Worm (Caenorhabditis elegans): ENCODE data around the gene ndab-1.

DNA sequence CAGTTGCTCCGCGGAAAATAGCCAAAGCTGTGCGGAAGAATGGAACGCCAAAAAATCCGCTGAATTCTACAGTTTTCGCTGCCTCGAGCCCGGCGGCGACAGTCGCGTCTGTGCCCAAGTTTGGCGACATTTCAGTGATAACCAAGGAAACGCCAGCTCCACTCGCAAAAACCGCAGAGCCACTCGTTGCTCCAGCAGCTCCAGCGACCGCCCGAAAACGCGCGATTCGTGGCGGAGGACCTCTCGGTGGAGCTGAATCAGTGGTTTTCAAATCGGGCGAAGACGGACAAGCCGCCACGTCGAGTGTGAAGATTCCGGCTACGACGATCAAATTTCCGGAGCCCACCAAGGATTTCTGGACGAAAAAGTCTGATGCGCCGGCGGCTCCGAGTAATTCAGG is 748 bp upstream of the ndab-1 start:
- TF ChIP-seq skn-1 (tag; optimal IDR thresholded peaks at IDR 0.05) (no peak), ama-1 (optimal IDR thresholded peaks at IDR 0.05) (no peak), snpc-4 (tag; optimal IDR thresholded peaks at IDR 0.05) (no peak)

Data from whole organism, L2 larva.